Fruit fly (Drosophila melanogaster): Measurements from ENCODE around the gene CG14005.

- TF ChIP-seq Myc (optimal IDR thresholded peaks at IDR 0.05) (no peak), br (GFP tag; optimal IDR thresholded peaks at IDR 0.05) (peak; percentile 2), CG32264 (GFP tag; optimal IDR thresholded peaks at IDR 0.05) (no peak), Abd-B (GFP tag; optimal IDR thresholded peaks at IDR 0.05) (no peak), OdsH (GFP tag; optimal IDR thresholded peaks at IDR 0.05) (no peak), dsf (GFP tag; optimal IDR thresholded peaks at IDR 0.05; ENCODE audit: borderline replicate concordance) (no peak), rgr (GFP tag; optimal IDR thresholded peaks at IDR 0.05) (no peak), psq (GFP tag; optimal IDR thresholded peaks at IDR 0.05) (no peak), Hr78 (GFP tag; optimal IDR thresholded peaks at IDR 0.05) (no peak), Dif (GFP tag; optimal IDR thresholded peaks at IDR 0.05; ENCODE audit: partially characterized antibody) (peak; percentile 26), pan (optimal IDR thresholded peaks at IDR 0.05) (no peak), jim (GFP tag; optimal IDR thresholded peaks at IDR 0.05) (no peak)
Measured at dm6 chr2L:5805091-5805817, 3.5 kb upstream of the CG14005 start, which contains the start of gene CG11034.

All from whole organism, wandering third instar larva.